Worm (Caenorhabditis elegans) whole organism, dauer: ENCODE data around the gene Y50E8A.5.

ENCODE experiments used
- unc-62 ChIP-seq: sonication (generic microtip); optimal IDR thresholded peaks from 2 replicates; lab custom pipeline; 2017; ENCODE audit warnings: missing biosample characterization, missing genetic modification reagents, missing genetic modification characterization

Y50E8A.5 gene

ce11 chrV:14687106-14687964, 49.4 kb downstream of the Y50E8A.5 start:
- TF ChIP-seq unc-62, result no peak

ce11 chrV:14686231-14687105, 50.3 kb downstream of the Y50E8A.5 start:
- TF ChIP-seq unc-62, result no peak

DNA sequence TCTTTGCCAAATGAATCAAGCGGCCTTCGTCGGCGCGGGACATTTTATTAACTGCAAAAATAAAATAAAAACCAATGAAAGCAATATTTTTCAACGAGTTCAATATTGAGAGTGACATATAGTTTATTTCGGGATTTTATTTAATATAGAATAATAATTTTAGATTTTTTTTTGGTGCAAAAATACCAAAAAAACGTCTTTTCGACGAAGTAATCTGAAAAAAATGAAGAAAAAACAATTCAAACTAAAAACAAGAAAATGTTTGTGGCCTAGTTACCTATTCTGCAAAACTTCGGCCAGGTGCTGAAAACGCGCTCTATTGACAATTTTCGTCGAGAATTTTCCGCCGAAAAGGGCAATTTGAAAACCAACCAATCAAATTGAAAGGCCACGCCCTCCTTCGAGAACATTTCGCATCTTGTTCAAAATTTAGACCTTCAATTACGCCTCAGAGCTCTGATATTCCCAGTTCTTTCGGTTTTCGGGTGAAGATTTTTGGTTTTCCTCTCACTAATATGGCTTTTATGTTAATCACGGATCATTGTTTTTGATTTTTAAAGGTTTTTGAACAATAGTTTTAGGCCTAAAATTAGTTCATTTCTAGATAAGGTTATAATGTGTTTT, 51.2 kb downstream of the Y50E8A.5 start, which contains the start of gene C47E8.4:
Gene C47E8.4 (minus strand): TSS at position 51 of the 624 bp plus-strand sequence.
- TF ChIP-seq unc-62, result no peak
